Fruit fly (Drosophila melanogaster) whole organism, embryonic: ENCODE results near the gene CG42272.

Experiments used
- BEAF-32 ChIP-seq: fragments of 200-800 bp; sonication (Bioruptor generic); optimal IDR thresholded peaks from 3 replicates; lab custom pipeline; 2017; ENCODE audit warnings: missing biosample characterization, missing genetic modification characterization, mild to moderate bottlenecking, moderate library complexity, missing genetic modification reagents
- CG10979 ChIP-seq: fragments of 200-800 bp; sonication (Bioruptor generic); optimal IDR thresholded peaks from 2 replicates; lab custom pipeline; 2018; ENCODE audit warnings: missing biosample characterization, mild to moderate bottlenecking, missing genetic modification characterization, moderate library complexity
- CG11093 ChIP-seq: fragments of 200-800 bp; sonication (Bioruptor generic); IDR thresholded peaks from 3 replicates; pipeline ENCODE4 v1.3.6; 2022; ENCODE audit warnings: missing biosample characterization, missing genetic modification characterization
- CG11504 ChIP-seq: fragments of 200-800 bp; sonication (Bioruptor generic); optimal IDR thresholded peaks from 3 replicates; lab custom pipeline; 2019; ENCODE audit warnings: missing biosample characterization, mild to moderate bottlenecking, missing genetic modification characterization, moderate library complexity
- CG12071 ChIP-seq: fragments of 200-800 bp; sonication (Bioruptor generic); optimal IDR thresholded peaks from 3 replicates; lab custom pipeline; 2018; ENCODE audit warnings: missing biosample characterization, mild to moderate bottlenecking, missing genetic modification characterization
- CG1233 ChIP-seq: fragments of 200-800 bp; sonication (Bioruptor generic); optimal IDR thresholded peaks from 4 replicates; lab custom pipeline; 2018; ENCODE audit warnings: missing biosample characterization, mild to moderate bottlenecking, missing genetic modification characterization
- CG12769 ChIP-seq: fragments of 200-800 bp; sonication (Bioruptor generic); optimal IDR thresholded peaks from 2 replicates; lab custom pipeline; 2019; ENCODE audit warnings: missing biosample characterization, mild to moderate bottlenecking, missing genetic modification characterization, moderate library complexity
- CG13624 ChIP-seq: fragments of 200-800 bp; sonication (Bioruptor generic); optimal IDR thresholded peaks from 2 replicates; lab custom pipeline; 2016; ENCODE audit warnings: missing biosample characterization, missing genetic modification characterization
- CG13775 ChIP-seq: fragments of 200-800 bp; sonication (Bioruptor generic); optimal IDR thresholded peaks from 3 replicates; lab custom pipeline; 2017; ENCODE audit warnings: missing biosample characterization, mild to moderate bottlenecking, missing genetic modification characterization
- CG14965 ChIP-seq: fragments of 200-800 bp; sonication (Bioruptor generic); optimal IDR thresholded peaks from 2 replicates; lab custom pipeline; 2016; ENCODE audit warnings: missing biosample characterization, missing genetic modification characterization, borderline replicate concordance
- CG17361 ChIP-seq: fragments of 200-800 bp; sonication (Bioruptor generic); IDR thresholded peaks from 3 replicates; pipeline ENCODE4 v1.3.6; 2022; ENCODE audit warnings: missing biosample characterization, missing genetic modification characterization
- CG3065 ChIP-seq: fragments of 200-800 bp; sonication (Bioruptor generic); optimal IDR thresholded peaks from 2 replicates; lab custom pipeline; 2016; ENCODE audit warnings: missing biosample characterization, missing genetic modification characterization
- CG32767 ChIP-seq: fragments of 200-800 bp; sonication (Bioruptor generic); IDR thresholded peaks from 2 replicates; pipeline ENCODE4 v1.3.6; 2022; ENCODE audit warnings: missing biosample characterization, missing genetic modification characterization
- CG33557 ChIP-seq: fragments of 200-800 bp; sonication (Bioruptor generic); optimal IDR thresholded peaks from 2 replicates; lab custom pipeline; 2019; ENCODE audit warnings: missing biosample characterization, mild to moderate bottlenecking, missing genetic modification characterization, moderate library complexity
- CG34224 ChIP-seq: fragments of 200-800 bp; sonication (Bioruptor generic); IDR thresholded peaks from 3 replicates; pipeline ENCODE4 v1.3.6; 2022; ENCODE audit warnings: missing biosample characterization, missing genetic modification characterization; ENCODE audit not compliant: partially characterized antibody
- CG6654 ChIP-seq: fragments of 200-800 bp; sonication (Bioruptor generic); optimal IDR thresholded peaks from 2 replicates; lab custom pipeline; 2017; ENCODE audit warnings: missing biosample characterization, mild to moderate bottlenecking, missing genetic modification characterization
- CG6765 ChIP-seq: fragments of 200-800 bp; sonication (Bioruptor generic); optimal IDR thresholded peaks from 3 replicates; lab custom pipeline; 2017; ENCODE audit warnings: missing biosample characterization, mild to moderate bottlenecking, missing genetic modification characterization
- CG7357 ChIP-seq: fragments of 200-800 bp; sonication (Bioruptor generic); IDR thresholded peaks from 3 replicates; pipeline ENCODE4 v1.3.6; 2022; ENCODE audit warnings: missing biosample characterization, missing genetic modification characterization
- CG9215 ChIP-seq: fragments of 200-800 bp; sonication (Bioruptor generic); IDR thresholded peaks from 2 replicates; pipeline ENCODE4 v1.3.6; 2022; ENCODE audit warnings: missing biosample characterization, missing genetic modification characterization
- CkIIα-i1 ChIP-seq: fragments of 200-800 bp; sonication (Bioruptor generic); IDR thresholded peaks from 2 replicates; pipeline ENCODE4 v1.3.6; 2022; ENCODE audit warnings: missing biosample characterization, missing genetic modification characterization
- Dll ChIP-seq: fragments of 200-800 bp; sonication (Bioruptor generic); IDR thresholded peaks from 4 replicates; pipeline ENCODE4 v1.3.6; 2022; ENCODE audit warnings: missing biosample characterization, missing genetic modification characterization; ENCODE audit not compliant: partially characterized antibody
- Doc3 ChIP-seq: fragments of 200-800 bp; sonication (Bioruptor generic); IDR thresholded peaks from 3 replicates; pipeline ENCODE4 v1.3.6; 2022; ENCODE audit warnings: missing biosample characterization, missing genetic modification characterization; ENCODE audit not compliant: partially characterized antibody
- Fer2 ChIP-seq: fragments of 200-800 bp; sonication (Bioruptor generic); optimal IDR thresholded peaks from 2 replicates; lab custom pipeline; 2018; ENCODE audit warnings: missing biosample characterization, mild to moderate bottlenecking, missing genetic modification characterization, moderate library complexity
- GATAe ChIP-seq: fragments of 200-800 bp; sonication (Bioruptor generic); conservative IDR thresholded peaks from 2 replicates; pipeline ENCODE4 v1.3.6; 2022; ENCODE audit warnings: missing biosample characterization, missing genetic modification characterization
- HmgZ ChIP-seq: fragments of 200-800 bp; sonication (Bioruptor generic); optimal IDR thresholded peaks from 2 replicates; lab custom pipeline; 2018; ENCODE audit warnings: missing biosample characterization, mild to moderate bottlenecking, missing genetic modification characterization
- Lpt ChIP-seq: fragments of >200 bp; optimal IDR thresholded peaks from 2 replicates; lab custom pipeline; 2018; ENCODE audit warnings: missing biosample characterization, missing genetic modification characterization
- NfI ChIP-seq: fragments of 200-800 bp; sonication (Bioruptor generic); optimal IDR thresholded peaks from 3 replicates; lab custom pipeline; 2018; ENCODE audit warnings: missing biosample characterization, mild to moderate bottlenecking, missing genetic modification characterization, moderate library complexity
- Ptx1 ChIP-seq: fragments of 200-800 bp; sonication (Bioruptor generic); IDR thresholded peaks from 2 replicates; pipeline ENCODE4 v1.3.6; 2022; ENCODE audit warnings: missing biosample characterization, missing genetic modification characterization
- Tbp ChIP-seq: fragments of >200 bp; optimal IDR thresholded peaks from 2 replicates; lab custom pipeline; 2018; ENCODE audit warnings: missing biosample characterization, missing genetic modification characterization
- Xbp1 ChIP-seq: fragments of 200-800 bp; sonication (Bioruptor generic); optimal IDR thresholded peaks from 3 replicates; lab custom pipeline; 2016; ENCODE audit warnings: missing biosample characterization, mild to moderate bottlenecking, missing genetic modification characterization
- abd-A ChIP-seq: fragments of 200-800 bp; sonication (Bioruptor generic); optimal IDR thresholded peaks from 3 replicates; lab custom pipeline; 2019; ENCODE audit warnings: missing biosample characterization, mild to moderate bottlenecking, missing genetic modification characterization, moderate library complexity
- ara ChIP-seq: fragments of 200-800 bp; sonication (Bioruptor generic); IDR thresholded peaks from 2 replicates; pipeline ENCODE4 v1.3.6; 2022; ENCODE audit warnings: missing biosample characterization, missing genetic modification characterization
- ash1 ChIP-seq: fragments of 200-800 bp; sonication (Bioruptor generic); optimal IDR thresholded peaks from 2 replicates; lab custom pipeline; 2018; ENCODE audit warnings: missing biosample characterization, mild to moderate bottlenecking, missing genetic modification characterization
- chn ChIP-seq: fragments of 200-800 bp; sonication (Bioruptor generic); optimal IDR thresholded peaks from 2 replicates; lab custom pipeline; 2016; ENCODE audit warnings: missing biosample characterization, missing genetic modification characterization
- crol ChIP-seq: fragments of 200-800 bp; sonication (Bioruptor generic); IDR thresholded peaks from 2 replicates; pipeline ENCODE4 v1.3.6; 2022; ENCODE audit warnings: missing biosample characterization, missing genetic modification characterization
- gfzf ChIP-seq: fragments of 200-800 bp; sonication (Bioruptor generic); optimal IDR thresholded peaks from 2 replicates; lab custom pipeline; 2016; ENCODE audit warnings: missing biosample characterization, mild to moderate bottlenecking, missing genetic modification characterization, moderate library complexity
- lola ChIP-seq, 3 experiments: fragments of >200 bp in 2 of 3; fragments of 200-800 bp in 1 of 3; sonication (Bioruptor generic) in 1 of 3; optimal IDR thresholded peaks; 2 replicates each; lab custom pipeline; 2017 to 2019; ENCODE audit warnings: missing biosample characterization in 3 of 3, missing genetic modification characterization in 3 of 3, mild to moderate bottlenecking in 1 of 3, moderate library complexity in 1 of 3
- pfk ChIP-seq: fragments of 200-800 bp; sonication (Bioruptor generic); optimal IDR thresholded peaks from 2 replicates; lab custom pipeline; 2018; ENCODE audit warnings: missing biosample characterization, mild to moderate bottlenecking, missing genetic modification characterization, moderate library complexity
- pho ChIP-seq: fragments of 200-800 bp; sonication (Bioruptor generic); optimal IDR thresholded peaks from 2 replicates; lab custom pipeline; 2016; ENCODE audit warnings: missing biosample characterization, missing genetic modification characterization
- sens-2 ChIP-seq: fragments of 200-800 bp; sonication (Bioruptor generic); IDR thresholded peaks from 2 replicates; pipeline ENCODE4 v1.3.6; 2022; ENCODE audit warnings: missing biosample characterization, missing genetic modification characterization
- sob ChIP-seq: fragments of 200-800 bp; sonication (Bioruptor generic); IDR thresholded peaks from 2 replicates; pipeline ENCODE4 v1.3.6; 2022; ENCODE audit warnings: missing biosample characterization, missing genetic modification characterization
- ssp ChIP-seq: fragments of 200-800 bp; sonication (Bioruptor generic); IDR thresholded peaks from 2 replicates; pipeline ENCODE4 v1.3.6; 2022; ENCODE audit warnings: missing biosample characterization, missing genetic modification characterization
- tup ChIP-seq: fragments of 200-800 bp; sonication (Bioruptor generic); optimal IDR thresholded peaks from 2 replicates; lab custom pipeline; 2016; ENCODE audit warnings: missing biosample characterization, mild to moderate bottlenecking, missing genetic modification characterization, moderate library complexity
- vfl ChIP-seq: fragments of 200-800 bp; sonication (Bioruptor generic); optimal IDR thresholded peaks from 2 replicates; lab custom pipeline; 2016; ENCODE audit warnings: missing biosample characterization, missing genetic modification characterization
- wek ChIP-seq: fragments of 200-800 bp; sonication (Bioruptor generic); optimal IDR thresholded peaks from 3 replicates; lab custom pipeline; 2018; ENCODE audit warnings: missing biosample characterization, mild to moderate bottlenecking, missing genetic modification characterization, moderate library complexity
- wor ChIP-seq: fragments of 200-800 bp; sonication (Bioruptor generic); IDR thresholded peaks from 2 replicates; pipeline ENCODE4 v1.3.6; 2022; ENCODE audit warnings: missing biosample characterization, missing genetic modification characterization
- z ChIP-seq: fragments of 200-800 bp; sonication (Bioruptor generic); IDR thresholded peaks from 3 replicates; pipeline ENCODE4 v1.3.6; 2022; ENCODE audit warnings: missing biosample characterization, missing genetic modification characterization
- zf30C ChIP-seq: fragments of 200-800 bp; sonication (Bioruptor generic); optimal IDR thresholded peaks from 3 replicates; lab custom pipeline; 2018; ENCODE audit warnings: missing biosample characterization, mild to moderate bottlenecking, missing genetic modification characterization

Gene CG42272

DNA sequence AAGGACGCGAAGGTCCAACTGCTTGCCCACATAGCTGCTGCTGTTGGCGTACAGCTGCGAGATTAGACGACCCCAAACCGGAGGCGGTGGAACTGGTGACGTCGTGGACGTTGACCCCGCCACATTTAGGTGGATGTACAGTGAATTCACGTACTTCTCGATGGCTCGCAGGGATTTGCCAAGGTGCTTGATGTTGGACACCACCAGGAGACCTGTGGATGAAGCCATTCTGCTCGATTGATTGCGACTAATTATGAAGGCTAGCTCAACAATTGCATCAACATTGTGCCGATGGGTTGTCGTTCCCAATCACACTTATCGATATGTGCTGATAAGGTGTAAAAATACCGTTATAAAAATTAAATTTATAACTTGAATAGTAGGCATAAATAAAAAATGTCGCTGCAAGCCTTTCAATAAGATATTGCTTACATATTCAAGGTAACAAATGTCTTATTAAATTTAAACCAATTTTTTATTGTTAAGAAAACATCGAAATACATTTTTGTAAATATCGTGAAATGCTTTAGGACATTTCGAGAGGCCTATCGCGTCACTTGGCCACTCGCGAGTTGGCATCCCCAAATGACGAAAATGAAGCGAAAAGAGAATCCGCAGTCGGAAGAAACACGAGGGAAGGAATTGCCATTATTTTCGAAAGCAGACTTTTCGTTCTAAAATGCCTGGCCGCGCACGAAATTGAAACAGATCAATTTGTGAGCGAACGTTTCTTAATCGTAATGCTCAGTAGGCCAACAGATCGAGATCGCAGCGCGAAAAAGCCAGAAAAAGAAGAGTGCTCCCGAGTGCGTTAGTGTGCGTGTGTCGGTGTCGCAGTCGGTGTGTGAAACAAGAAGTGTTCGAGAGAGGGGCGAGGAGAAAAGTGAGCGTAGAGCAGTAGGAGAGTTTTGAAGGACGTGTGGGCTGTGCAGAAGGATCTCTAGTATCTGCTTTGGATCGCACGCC is 34.0 kb upstream of the CG42272 start, which contains the start of the genes Ppat-Dpck and scny (continued):
- no peak for TF ChIP-seq GATAe (GFP tag; lab: Robert Waterston, UW)
- peak; percentile 98 for TF ChIP-seq Dll (GFP tag; lab: Robert Waterston, UW)
- peak; percentile 21 for TF ChIP-seq wek
- TF ChIP-seq Xbp1 (GFP tag; lab: Kevin White, UChicago): peak; percentile 17
- TF ChIP-seq CG10979: no peak
- TF ChIP-seq CG32767 (GFP tag; lab: Robert Waterston, UW): no peak
- TF ChIP-seq CkIIα-i1: no peak
- no peak for TF ChIP-seq zf30C (GFP tag; lab: Kevin White, UChicago)
- TF ChIP-seq abd-A: no peak
- TF ChIP-seq gfzf (GFP tag; lab: Kevin White, UChicago): peak; percentile 89
- TF ChIP-seq CG12769: no peak
- TF ChIP-seq CG11093 (GFP tag; lab: Robert Waterston, UW): no peak
- no peak for TF ChIP-seq Lpt (GFP tag; lab: Kevin White, UChicago)
- no peak for TF ChIP-seq pfk (GFP tag; lab: Kevin White, UChicago)
- TF ChIP-seq CG9215 (GFP tag; lab: Robert Waterston, UW): no peak
- TF ChIP-seq pho: peak; percentile 21
- TF ChIP-seq wor: no peak
- TF ChIP-seq BEAF-32 (GFP tag; lab: Kevin White, UChicago): peak; percentile 98
- TF ChIP-seq CG7357: no peak
- TF ChIP-seq sens-2 (GFP tag; lab: Robert Waterston, UW): no peak
- no peak for TF ChIP-seq Fer2 (tag; lab: Kevin White, UChicago)
- peak; percentile 18 for TF ChIP-seq CG13624 (GFP tag; lab: Kevin White, UChicago)
- no peak for TF ChIP-seq ash1 (GFP tag; lab: Kevin White, UChicago)
- TF ChIP-seq CG12071 (GFP tag; lab: Kevin White, UChicago): no peak
- peak; percentile 96 for TF ChIP-seq Doc3 (GFP tag; lab: Robert Waterston, UW)
- TF ChIP-seq CG6654: no peak
- no peak for TF ChIP-seq z (GFP tag; lab: Robert Waterston, UW)
- peak; percentile 35 for TF ChIP-seq CG33557 (GFP tag; lab: Kevin White, UChicago)
- TF ChIP-seq CG34224 (GFP tag; lab: Robert Waterston, UW): peak; percentile 94
- no peak for TF ChIP-seq chn
- TF ChIP-seq CG14965 (GFP tag; lab: Kevin White, UChicago): no peak
- no peak for TF ChIP-seq ssp (GFP tag; lab: Robert Waterston, UW)
- no peak for TF ChIP-seq CG3065 (GFP tag; lab: Kevin White, UChicago)
- peak; percentile 44 for TF ChIP-seq vfl (GFP tag; lab: Kevin White, UChicago)
- peak; percentile 27 for TF ChIP-seq CG13775 (GFP tag; lab: Kevin White, UChicago)
- no peak for TF ChIP-seq CG11504
- no peak for TF ChIP-seq sob (GFP tag; lab: Robert Waterston, UW)
- no peak for TF ChIP-seq CG6765 (GFP tag; lab: Kevin White, UChicago)
- TF ChIP-seq CG1233 (GFP tag; lab: Kevin White, UChicago): no peak
- TF ChIP-seq tup (GFP tag; lab: Kevin White, UChicago): no peak
- TF ChIP-seq NfI: no peak
- TF ChIP-seq ara (GFP tag; lab: Robert Waterston, UW): no peak
- no peak for TF ChIP-seq Ptx1 (GFP tag; lab: Robert Waterston, UW)
- no peak for TF ChIP-seq Tbp
- peak in 1 of 3 experiments; percentile 23 for TF ChIP-seq lola (GFP tag; optimal IDR thresholded peaks at IDR 0.05; lab: Kevin White, UChicago)
- peak; percentile 44 for TF ChIP-seq HmgZ
- TF ChIP-seq CG17361 (GFP tag; lab: Robert Waterston, UW): no peak
- TF ChIP-seq crol: peak; percentile 92
